Worm (Caenorhabditis elegans) whole organism, L1 larva: ENCODE results near the gene F28D1.6.

Experiments used
- ceh-8 ChIP-seq: fragments of 200-800 bp; sonication (Bioruptor generic); optimal IDR thresholded peaks from 2 replicates; lab custom pipeline; 2018; ENCODE audit warnings: mild to moderate bottlenecking, missing genetic modification characterization, moderate library complexity, missing compliant biosample characterization
- hlh-4 ChIP-seq: sonication (generic microtip); optimal IDR thresholded peaks from 2 replicates; lab custom pipeline; 2016; ENCODE audit warnings: mild to moderate bottlenecking, missing genetic modification characterization, missing compliant biosample characterization
- lin-13 ChIP-seq: fragments of 150-350 bp; optimal IDR thresholded peaks from 2 replicates; lab custom pipeline; 2014; ENCODE audit warnings: missing biosample characterization, missing genetic modification reagents, missing genetic modification characterization
- lin-39 ChIP-seq: fragments of 150-350 bp; optimal IDR thresholded peaks from 2 replicates; lab custom pipeline; 2014; ENCODE audit warnings: missing biosample characterization, missing genetic modification reagents, missing genetic modification characterization
- nhr-11 ChIP-seq: fragments of 150-350 bp; optimal IDR thresholded peaks from 2 replicates; lab custom pipeline; 2014; ENCODE audit warnings: missing biosample characterization, missing genetic modification characterization
- nhr-20 ChIP-seq: sonication (generic microtip); optimal IDR thresholded peaks from 2 replicates; lab custom pipeline; 2016; ENCODE audit warnings: mild to moderate bottlenecking, missing genetic modification characterization, missing compliant biosample characterization
- nhr-76 ChIP-seq: sonication (generic microtip); optimal IDR thresholded peaks from 2 replicates; lab custom pipeline; 2017; ENCODE audit warnings: missing biosample characterization, missing genetic modification characterization
- skn-1 ChIP-seq: fragments of 150-350 bp; optimal IDR thresholded peaks from 2 replicates; lab custom pipeline; 2014; ENCODE audit warnings: missing biosample characterization, missing genetic modification characterization
- snpc-4 ChIP-seq: fragments of 150-350 bp; optimal IDR thresholded peaks from 2 replicates; lab custom pipeline; 2014; ENCODE audit warnings: missing biosample characterization, missing genetic modification characterization
- unc-130 ChIP-seq: fragments of 150-350 bp; optimal IDR thresholded peaks from 2 replicates; lab custom pipeline; 2017; ENCODE audit warnings: missing biosample characterization, missing genetic modification characterization, inconsistent platforms
- unc-62 ChIP-seq: fragments of 150-350 bp; optimal IDR thresholded peaks from 2 replicates; lab custom pipeline; 2014; ENCODE audit warnings: missing biosample characterization, missing genetic modification reagents, missing genetic modification characterization
- ztf-11 ChIP-seq, 2 experiments: sonication (generic microtip); optimal IDR thresholded peaks; 2 replicates each; lab custom pipeline; 2016 to 2017; ENCODE audit warnings: missing genetic modification characterization in 2 of 2, missing biosample characterization in 1 of 2, missing compliant biosample characterization in 1 of 2

ce11 chrIV:12428467-12428866 is 43.5 kb upstream of the F28D1.6 start, which contains the start of gene col-130:
- TF ChIP-seq lin-13 (GFP tag; lab: Kevin White, UChicago) (no peak), unc-62 (GFP tag; lab: Kevin White, UChicago) (no peak), snpc-4 (tag; lab: Kevin White, UChicago) (no peak), ztf-11 (tag; optimal IDR thresholded peaks at IDR 0.05; lab: Kevin White, UChicago) (no peak), nhr-20 (tag; lab: Kevin White, UChicago) (no peak), ceh-8 (GFP tag; lab: Kevin White, UChicago) (no peak), hlh-4 (tag; lab: Kevin White, UChicago) (no peak), nhr-11 (tag; lab: Kevin White, UChicago) (no peak), lin-39 (no peak), nhr-76 (tag; lab: Kevin White, UChicago) (no peak), unc-130 (no peak), skn-1 (no peak)
